Worm (Caenorhabditis elegans): ENCODE measurements around the gene ttx-3.

DNA sequence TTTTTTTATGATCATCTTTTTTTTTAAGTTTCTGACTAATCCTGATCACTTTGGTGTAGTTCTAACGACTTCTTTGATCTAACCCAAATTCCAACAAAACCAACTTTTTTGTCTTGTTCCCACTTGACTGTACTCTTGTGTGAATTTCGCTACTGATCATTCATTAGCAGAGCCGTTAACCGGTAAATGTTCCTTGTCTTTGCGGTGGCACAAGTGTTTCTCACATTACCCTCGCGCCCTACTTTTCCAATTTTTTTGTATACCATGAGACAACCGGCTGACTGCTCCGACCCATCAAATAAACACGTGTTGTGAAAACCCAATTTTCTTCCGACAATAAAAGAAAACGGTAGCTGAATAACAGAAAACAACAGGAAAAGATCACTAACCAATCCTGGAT lies 36.4 kb downstream of the ttx-3 start:
- TF ChIP-seq ama-1 (optimal IDR thresholded peaks at IDR 0.05) (no peak), B0310.2 (tag; optimal IDR thresholded peaks at IDR 0.05) (no peak), F13C5.2 (tag; optimal IDR thresholded peaks at IDR 0.05) (no peak), sea-1 (GFP tag; conservative IDR thresholded peaks at IDR 0.05) (no peak)
